Fruit fly (Drosophila melanogaster) whole organism, embryonic: Measurements from ENCODE around the gene wge.

Source experiments
- Abd-B ChIP-seq: fragments of 200-800 bp; sonication (Bioruptor generic); optimal IDR thresholded peaks from 2 replicates; lab custom pipeline; 2018; ENCODE audit warnings: missing biosample characterization, mild to moderate bottlenecking, missing genetic modification characterization, moderate library complexity
- Antp ChIP-seq: fragments of 200-800 bp; sonication (Bioruptor generic); optimal IDR thresholded peaks from 3 replicates; lab custom pipeline; 2016; ENCODE audit warnings: missing biosample characterization, missing genetic modification characterization
- BEAF-32 ChIP-seq: fragments of 200-800 bp; sonication (Bioruptor generic); optimal IDR thresholded peaks from 3 replicates; lab custom pipeline; 2017; ENCODE audit warnings: missing biosample characterization, missing genetic modification characterization, mild to moderate bottlenecking, moderate library complexity, missing genetic modification reagents
- BtbVII ChIP-seq: fragments of 200-800 bp; sonication (Bioruptor generic); optimal IDR thresholded peaks from 3 replicates; lab custom pipeline; 2017; ENCODE audit warnings: missing biosample characterization, mild to moderate bottlenecking, missing genetic modification characterization
- CG10267 ChIP-seq: fragments of 200-800 bp; sonication (Bioruptor generic); optimal IDR thresholded peaks from 2 replicates; lab custom pipeline; 2018; ENCODE audit warnings: missing biosample characterization, mild to moderate bottlenecking, missing genetic modification characterization, moderate library complexity
- CG11560 ChIP-seq: fragments of 200-800 bp; sonication (Bioruptor generic); IDR thresholded peaks from 3 replicates; pipeline ENCODE4 v1.3.6; 2022; ENCODE audit warnings: missing biosample characterization, missing genetic modification characterization
- CG12236 ChIP-seq: fragments of 200-800 bp; sonication (Bioruptor generic); optimal IDR thresholded peaks from 2 replicates; lab custom pipeline; 2016; ENCODE audit warnings: missing biosample characterization, missing genetic modification characterization
- CG13287 ChIP-seq: fragments of 200-800 bp; sonication (Bioruptor generic); IDR thresholded peaks from 2 replicates; pipeline ENCODE4 v1.3.6; 2022; ENCODE audit warnings: missing biosample characterization, missing genetic modification characterization; ENCODE audit not compliant: partially characterized antibody
- CG17361 ChIP-seq: fragments of 200-800 bp; sonication (Bioruptor generic); IDR thresholded peaks from 3 replicates; pipeline ENCODE4 v1.3.6; 2022; ENCODE audit warnings: missing biosample characterization, missing genetic modification characterization
- CG17912 ChIP-seq: fragments of 200-800 bp; sonication (Bioruptor generic); optimal IDR thresholded peaks from 2 replicates; lab custom pipeline; 2018; ENCODE audit warnings: missing biosample characterization, mild to moderate bottlenecking, missing genetic modification characterization
- CG2116 ChIP-seq: fragments of 200-800 bp; sonication (Bioruptor generic); optimal IDR thresholded peaks from 3 replicates; lab custom pipeline; 2018; ENCODE audit warnings: missing biosample characterization, mild to moderate bottlenecking, missing genetic modification characterization
- CG2129 ChIP-seq: fragments of 200-800 bp; sonication (Bioruptor generic); IDR thresholded peaks from 2 replicates; pipeline ENCODE4 v1.3.6; 2022; ENCODE audit warnings: missing biosample characterization, missing genetic modification characterization; ENCODE audit not compliant: partially characterized antibody
- CG34224 ChIP-seq: fragments of 200-800 bp; sonication (Bioruptor generic); IDR thresholded peaks from 3 replicates; pipeline ENCODE4 v1.3.6; 2022; ENCODE audit warnings: missing biosample characterization, missing genetic modification characterization; ENCODE audit not compliant: partially characterized antibody
- CG4360 ChIP-seq: fragments of 200-800 bp; sonication (Bioruptor generic); IDR thresholded peaks from 2 replicates; pipeline ENCODE4 v1.3.6; 2022; ENCODE audit warnings: missing biosample characterization, missing genetic modification characterization
- CG6654 ChIP-seq: fragments of 200-800 bp; sonication (Bioruptor generic); optimal IDR thresholded peaks from 2 replicates; lab custom pipeline; 2017; ENCODE audit warnings: missing biosample characterization, mild to moderate bottlenecking, missing genetic modification characterization
- CG6689 ChIP-seq: fragments of 200-800 bp; sonication (Bioruptor generic); IDR thresholded peaks from 2 replicates; pipeline ENCODE4 v1.3.6; 2022; ENCODE audit warnings: missing biosample characterization, missing genetic modification characterization
- CkIIα-i1 ChIP-seq: fragments of 200-800 bp; sonication (Bioruptor generic); IDR thresholded peaks from 2 replicates; pipeline ENCODE4 v1.3.6; 2022; ENCODE audit warnings: missing biosample characterization, missing genetic modification characterization
- Dref ChIP-seq: fragments of 200-800 bp; sonication (Bioruptor generic); IDR thresholded peaks from 2 replicates; pipeline ENCODE4 v1.3.6; 2022; ENCODE audit warnings: missing biosample characterization, missing genetic modification characterization
- Fer3 ChIP-seq: fragments of 200-800 bp; sonication (Bioruptor generic); optimal IDR thresholded peaks from 2 replicates; lab custom pipeline; 2018; ENCODE audit warnings: missing biosample characterization, mild to moderate bottlenecking, missing genetic modification characterization, moderate library complexity
- Hsf ChIP-seq: fragments of 200-800 bp; sonication (Bioruptor generic); optimal IDR thresholded peaks from 3 replicates; lab custom pipeline; 2016; ENCODE audit warnings: missing biosample characterization, missing genetic modification characterization
- MBD-R2 ChIP-seq: fragments of 200-800 bp; sonication (Bioruptor generic); IDR thresholded peaks from 2 replicates; pipeline ENCODE4 v1.3.6; 2022; ENCODE audit warnings: missing biosample characterization, missing genetic modification characterization
- MESR4 ChIP-seq: fragments of 200-800 bp; sonication (Bioruptor generic); optimal IDR thresholded peaks from 2 replicates; lab custom pipeline; 2018; ENCODE audit warnings: missing biosample characterization, mild to moderate bottlenecking, missing genetic modification characterization, moderate library complexity
- Med ChIP-seq: fragments of 200-800 bp; sonication (Bioruptor generic); peaks from one replicate; lab custom pipeline; 2016; ENCODE audit warnings: missing biosample characterization, missing genetic modification characterization, mild to moderate bottlenecking, inconsistent platforms, moderate library complexity
- Opbp ChIP-seq: fragments of 200-800 bp; sonication (Bioruptor generic); IDR thresholded peaks from 3 replicates; pipeline ENCODE4 v1.3.6; 2022; ENCODE audit warnings: missing biosample characterization, missing genetic modification characterization; ENCODE audit not compliant: partially characterized antibody
- Pdp1 ChIP-seq, 2 experiments: fragments of 200-800 bp; sonication (Bioruptor generic); optimal IDR thresholded peaks; 3 replicates each; lab custom pipeline; 2016; ENCODE audit warnings: missing biosample characterization in 2 of 2, missing genetic modification characterization in 2 of 2, mild to moderate bottlenecking in 1 of 2, moderate library complexity in 1 of 2
- Poxn ChIP-seq: fragments of 200-800 bp; sonication (Bioruptor generic); IDR thresholded peaks from 2 replicates; pipeline ENCODE4 v1.3.6; 2022; ENCODE audit warnings: missing biosample characterization, missing genetic modification characterization
- Usf ChIP-seq: fragments of 200-800 bp; sonication (Bioruptor generic); optimal IDR thresholded peaks from 2 replicates; lab custom pipeline; 2017; ENCODE audit warnings: missing genotype, missing biosample characterization, missing genetic modification characterization
- abd-A ChIP-seq: fragments of 200-800 bp; sonication (Bioruptor generic); optimal IDR thresholded peaks from 3 replicates; lab custom pipeline; 2019; ENCODE audit warnings: missing biosample characterization, mild to moderate bottlenecking, missing genetic modification characterization, moderate library complexity
- bbx ChIP-seq: fragments of 200-800 bp; sonication (Bioruptor generic); IDR thresholded peaks from 2 replicates; pipeline ENCODE4 v1.3.6; 2022; ENCODE audit warnings: missing biosample characterization, missing genetic modification characterization; ENCODE audit not compliant: partially characterized antibody
- chinmo ChIP-seq: fragments of 200-800 bp; sonication (Bioruptor generic); IDR thresholded peaks from 4 replicates; pipeline ENCODE4 v1.3.6; 2022; ENCODE audit warnings: missing biosample characterization, missing genetic modification characterization; ENCODE audit not compliant: partially characterized antibody
- crp ChIP-seq, 2 experiments: fragments of 200-800 bp; sonication (Bioruptor generic); optimal IDR thresholded peaks; 2 replicates in 1 of 2; 3 replicates in 1 of 2; lab custom pipeline; 2017; ENCODE audit warnings: missing biosample characterization in 2 of 2, missing genetic modification characterization in 2 of 2, mild to moderate bottlenecking in 1 of 2, moderate library complexity in 1 of 2
- dpn ChIP-seq, 2 experiments: fragments of 200-800 bp; sonication (Bioruptor generic); optimal IDR thresholded peaks; 3 replicates each; lab custom pipeline; 2016; ENCODE audit warnings: missing biosample characterization in 2 of 2, missing genetic modification characterization in 2 of 2
- fru ChIP-seq: fragments of >200 bp; optimal IDR thresholded peaks from 2 replicates; lab custom pipeline; 2017
- fu2 ChIP-seq: fragments of 200-800 bp; sonication (Bioruptor generic); optimal IDR thresholded peaks from 2 replicates; lab custom pipeline; 2016; ENCODE audit warnings: missing biosample characterization, missing genetic modification characterization
- gem ChIP-seq: fragments of 200-800 bp; sonication (Bioruptor generic); optimal IDR thresholded peaks from 2 replicates; lab custom pipeline; 2019; ENCODE audit warnings: missing biosample characterization, mild to moderate bottlenecking, missing genetic modification characterization, moderate library complexity
- hbn ChIP-seq: fragments of 200-800 bp; sonication (Bioruptor generic); IDR thresholded peaks from 2 replicates; pipeline ENCODE4 v1.3.6; 2022; ENCODE audit warnings: missing biosample characterization, missing genetic modification characterization; ENCODE audit not compliant: partially characterized antibody
- kay ChIP-seq: fragments of 200-800 bp; sonication (Bioruptor generic); optimal IDR thresholded peaks from 2 replicates; lab custom pipeline; 2016; ENCODE audit warnings: missing biosample characterization, missing genetic modification characterization
- knrl ChIP-seq: fragments of 200-800 bp; sonication (Bioruptor generic); IDR thresholded peaks from 3 replicates; pipeline ENCODE4 v1.3.6; 2022; ENCODE audit warnings: missing biosample characterization, missing genetic modification characterization; ENCODE audit not compliant: partially characterized antibody
- lab ChIP-seq: fragments of 200-800 bp; sonication (Bioruptor generic); optimal IDR thresholded peaks from 3 replicates; lab custom pipeline; 2017; ENCODE audit warnings: missing biosample characterization, missing genetic modification characterization, mild to moderate bottlenecking, moderate library complexity, missing genetic modification reagents
- nau ChIP-seq: fragments of 200-800 bp; sonication (Bioruptor generic); optimal IDR thresholded peaks from 3 replicates; lab custom pipeline; 2017; ENCODE audit warnings: missing biosample characterization, mild to moderate bottlenecking, missing genetic modification characterization, missing genetic modification reagents
- scrt ChIP-seq: fragments of 200-800 bp; sonication (Bioruptor generic); optimal IDR thresholded peaks from 2 replicates; lab custom pipeline; 2018; ENCODE audit warnings: missing biosample characterization, mild to moderate bottlenecking, missing genetic modification characterization, moderate library complexity
- slbo ChIP-seq: fragments of 200-800 bp; sonication (Bioruptor generic); IDR thresholded peaks from 2 replicates; pipeline ENCODE4 v1.3.6; 2022; ENCODE audit warnings: missing biosample characterization, missing genetic modification characterization
- sna ChIP-seq: fragments of 200-800 bp; sonication (Bioruptor generic); IDR thresholded peaks from 2 replicates; pipeline ENCODE4 v1.3.6; 2022; ENCODE audit warnings: missing biosample characterization, missing genetic modification characterization; ENCODE audit not compliant: partially characterized antibody
- sug ChIP-seq: fragments of 200-800 bp; optimal IDR thresholded peaks from 2 replicates; lab custom pipeline; 2019; ENCODE audit warnings: missing biosample characterization, mild to moderate bottlenecking, missing genetic modification characterization, moderate library complexity
- trem ChIP-seq: fragments of 200-800 bp; optimal IDR thresholded peaks from 3 replicates; lab custom pipeline; 2019; ENCODE audit warnings: missing biosample characterization, mild to moderate bottlenecking, missing genetic modification characterization, moderate library complexity
- vnd ChIP-seq: fragments of 200-800 bp; sonication (Bioruptor generic); IDR thresholded peaks from 3 replicates; pipeline ENCODE4 v1.3.6; 2022; ENCODE audit warnings: missing biosample characterization, missing genetic modification characterization; ENCODE audit not compliant: partially characterized antibody
- z ChIP-seq: fragments of 200-800 bp; sonication (Bioruptor generic); IDR thresholded peaks from 3 replicates; pipeline ENCODE4 v1.3.6; 2022; ENCODE audit warnings: missing biosample characterization, missing genetic modification characterization
- zen ChIP-seq: fragments of 200-800 bp; sonication (Bioruptor generic); optimal IDR thresholded peaks from 3 replicates; lab custom pipeline; 2018; ENCODE audit warnings: missing biosample characterization, mild to moderate bottlenecking, missing genetic modification characterization, moderate library complexity

Gene wge

dm6 chr3R:22726771-22727455 is 6.0 kb upstream of the wge start, which contains the start of gene CG45049 (continued):
- peak in 1 of 2 experiments; percentile 12 for TF ChIP-seq Pdp1 (GFP tag; optimal IDR thresholded peaks at IDR 0.05; lab: Kevin White, UChicago)
- peak in 1 of 2 experiments; percentile 31 for TF ChIP-seq dpn (GFP tag; optimal IDR thresholded peaks at IDR 0.05; lab: Kevin White, UChicago)
- no peak for TF ChIP-seq Abd-B (GFP tag; lab: Kevin White, UChicago)
- TF ChIP-seq sug = no peak
- TF ChIP-seq trem = peak; percentile 4
- no peak for TF ChIP-seq CG6689 (GFP tag; lab: Robert Waterston, UW)
- no peak for TF ChIP-seq Fer3 (tag; lab: Kevin White, UChicago)
- TF ChIP-seq Med (GFP tag; lab: Kevin White, UChicago) = peak; percentile 57
- no peak for TF ChIP-seq CG10267 (tag; lab: Kevin White, UChicago)
- peak; percentile 84 for TF ChIP-seq BEAF-32 (GFP tag; lab: Kevin White, UChicago)
- no peak for TF ChIP-seq kay (GFP tag; lab: Kevin White, UChicago)
- TF ChIP-seq z (GFP tag; lab: Robert Waterston, UW) = no peak
- peak; percentile 89 for TF ChIP-seq vnd (GFP tag; lab: Robert Waterston, UW)
- no peak for TF ChIP-seq slbo
- TF ChIP-seq knrl (GFP tag; lab: Robert Waterston, UW) = peak; percentile 91
- peak; percentile 33 for TF ChIP-seq lab (GFP tag; lab: Kevin White, UChicago)
- peak; percentile 79 for TF ChIP-seq CG13287 (GFP tag; lab: Robert Waterston, UW)
- no peak for TF ChIP-seq fru (lab: Kevin White, UChicago)
- TF ChIP-seq gem (tag; lab: Kevin White, UChicago) = no peak
- TF ChIP-seq Antp (GFP tag; lab: Kevin White, UChicago) = no peak
- peak; percentile 86 for TF ChIP-seq CG34224 (GFP tag; lab: Robert Waterston, UW)
- peak; percentile 75 for TF ChIP-seq hbn (GFP tag; lab: Robert Waterston, UW)
- TF ChIP-seq crp (GFP tag; optimal IDR thresholded peaks at IDR 0.05; lab: Kevin White, UChicago) = no peak
- no peak for TF ChIP-seq abd-A (tag; lab: Kevin White, UChicago)
- TF ChIP-seq CkIIα-i1 (GFP tag; lab: Robert Waterston, UW) = no peak
- TF ChIP-seq CG12236 (GFP tag; lab: Kevin White, UChicago) = no peak
- peak; percentile 94 for TF ChIP-seq bbx (GFP tag; lab: Robert Waterston, UW)
- 0 out of 2 replicates have a peak, but pooled peaks have one; percentile 22 for TF ChIP-seq MBD-R2 (GFP tag; lab: Robert Waterston, UW)
- no peak for TF ChIP-seq BtbVII (GFP tag; lab: Kevin White, UChicago)
- TF ChIP-seq MESR4 (GFP tag; lab: Kevin White, UChicago) = peak; percentile 57
- no peak for TF ChIP-seq scrt (GFP tag; lab: Kevin White, UChicago)
- TF ChIP-seq CG11560 (tag; lab: Robert Waterston, UW) = no peak
- no peak for TF ChIP-seq zen (tag; lab: Kevin White, UChicago)
- TF ChIP-seq CG6654 = no peak
- TF ChIP-seq CG4360 (GFP tag; lab: Robert Waterston, UW) = peak; percentile 85
- no peak for TF ChIP-seq CG2116 (GFP tag; lab: Kevin White, UChicago)
- peak; percentile 94 for TF ChIP-seq Opbp (GFP tag; lab: Robert Waterston, UW)
- peak; percentile 54; the same call in 1 of the 4 replicates for TF ChIP-seq chinmo (GFP tag; lab: Robert Waterston, UW)
- TF ChIP-seq Poxn (GFP tag; lab: Robert Waterston, UW) = no peak
- peak; percentile 31; the same call in 1 of the 3 replicates for TF ChIP-seq CG17361 (GFP tag; lab: Robert Waterston, UW)
- no peak for TF ChIP-seq Usf (GFP tag; lab: Kevin White, UChicago)
- TF ChIP-seq nau (GFP tag; lab: Kevin White, UChicago) = no peak
- TF ChIP-seq fu2 (GFP tag; lab: Kevin White, UChicago) = no peak
- TF ChIP-seq sna (GFP tag; lab: Robert Waterston, UW) = peak; percentile 65
- peak; percentile 67 for TF ChIP-seq CG2129 (GFP tag; lab: Robert Waterston, UW)
- TF ChIP-seq Hsf (GFP tag; lab: Kevin White, UChicago) = no peak
- TF ChIP-seq CG17912 (GFP tag; lab: Kevin White, UChicago) = no peak
- TF ChIP-seq Dref = peak; percentile 63
